Worm (Caenorhabditis elegans): ENCODE measurements around the gene C24A3.2.

The C24A3.2 gene

ce11 chrX:9010418-9010817 is 13.1 kb downstream of the C24A3.2 start, which contains the start of gene C24A3.9:
TSS of gene C24A3.9 (minus strand) at chrX:9010518.
- no peak for TF ChIP-seq cog-1 (tag; optimal IDR thresholded peaks at IDR 0.05)
- TF ChIP-seq ztf-29 (GFP tag; IDR thresholded peaks at IDR 0.05): no peak
- TF ChIP-seq flt-1 (GFP tag; IDR thresholded peaks at IDR 0.05): no peak
- TF ChIP-seq ref-1 (GFP tag; conservative IDR thresholded peaks at IDR 0.05): no peak
- TF ChIP-seq ztf-23 (GFP tag; IDR thresholded peaks at IDR 0.05): no peak
- TF ChIP-seq tab-1 (GFP tag; IDR thresholded peaks at IDR 0.05): no peak
- TF ChIP-seq klf-2 (GFP tag; conservative IDR thresholded peaks at IDR 0.05): no peak
- TF ChIP-seq med-1 (GFP tag; optimal IDR thresholded peaks at IDR 0.05; ENCODE audit: insufficient read depth): no peak
- TF ChIP-seq T22C8.4 (GFP tag; IDR thresholded peaks at IDR 0.05): no peak

- TF ChIP-seq flt-1 (GFP tag; IDR thresholded peaks at IDR 0.05): no peak
- TF ChIP-seq ztf-29 (GFP tag; IDR thresholded peaks at IDR 0.05): no peak
- TF ChIP-seq ztf-23 (GFP tag; IDR thresholded peaks at IDR 0.05): no peak
- TF ChIP-seq ref-1 (GFP tag; conservative IDR thresholded peaks at IDR 0.05): no peak
- no peak for TF ChIP-seq med-1 (GFP tag; optimal IDR thresholded peaks at IDR 0.05; ENCODE audit: insufficient read depth)
- TF ChIP-seq T22C8.4 (GFP tag; IDR thresholded peaks at IDR 0.05): no peak
- no peak for TF ChIP-seq cog-1 (tag; optimal IDR thresholded peaks at IDR 0.05)
- TF ChIP-seq klf-2 (GFP tag; conservative IDR thresholded peaks at IDR 0.05): no peak
- TF ChIP-seq tab-1 (GFP tag; IDR thresholded peaks at IDR 0.05): no peak
These were observed 14.2 kb downstream of the C24A3.2 start for ce11 chrX:9011471-9011870.

- TF ChIP-seq cog-1 (tag; optimal IDR thresholded peaks at IDR 0.05) (no peak), med-1 (GFP tag; optimal IDR thresholded peaks at IDR 0.05; ENCODE audit: insufficient read depth) (no peak), ztf-23 (GFP tag; IDR thresholded peaks at IDR 0.05) (no peak), klf-2 (GFP tag; conservative IDR thresholded peaks at IDR 0.05) (no peak), tab-1 (GFP tag; IDR thresholded peaks at IDR 0.05) (no peak), flt-1 (GFP tag; IDR thresholded peaks at IDR 0.05) (no peak), ref-1 (GFP tag; conservative IDR thresholded peaks at IDR 0.05) (no peak), T22C8.4 (GFP tag; IDR thresholded peaks at IDR 0.05) (no peak), ztf-29 (GFP tag; IDR thresholded peaks at IDR 0.05) (no peak)
These were observed 17.2 kb downstream of the C24A3.2 start for ce11 chrX:9014451-9014850.

- no peak for TF ChIP-seq ref-1 (GFP tag; conservative IDR thresholded peaks at IDR 0.05)
- no peak for TF ChIP-seq flt-1 (GFP tag; IDR thresholded peaks at IDR 0.05)
- TF ChIP-seq ztf-23 (GFP tag; IDR thresholded peaks at IDR 0.05): no peak
- TF ChIP-seq tab-1 (GFP tag; IDR thresholded peaks at IDR 0.05): no peak
- TF ChIP-seq med-1 (GFP tag; optimal IDR thresholded peaks at IDR 0.05; ENCODE audit: insufficient read depth): no peak
- no peak for TF ChIP-seq T22C8.4 (GFP tag; IDR thresholded peaks at IDR 0.05)
- no peak for TF ChIP-seq klf-2 (GFP tag; conservative IDR thresholded peaks at IDR 0.05)
- TF ChIP-seq cog-1 (tag; optimal IDR thresholded peaks at IDR 0.05): no peak
- no peak for TF ChIP-seq ztf-29 (GFP tag; IDR thresholded peaks at IDR 0.05)
These were observed 18.1 kb downstream of the C24A3.2 start, which contains the start of gene T25B6.4 for ce11 chrX:9015420-9015819. TSS of gene T25B6.4 (plus strand) at chrX:9015720.

- TF ChIP-seq med-1 (GFP tag; optimal IDR thresholded peaks at IDR 0.05; ENCODE audit: insufficient read depth) (no peak), T22C8.4 (GFP tag; IDR thresholded peaks at IDR 0.05) (no peak), ref-1 (GFP tag; conservative IDR thresholded peaks at IDR 0.05) (no peak)
These were observed 24.3 kb downstream of the C24A3.2 start, which contains the start of gene T25B6.5 for ce11 chrX:9021645-9022044. TSS of gene T25B6.5 (minus strand) at chrX:9021745.

ce11 chrX:9022779-9023178 is 25.5 kb downstream of the C24A3.2 start, which contains the start of gene T25B6.6:
TSS of gene T25B6.6 (minus strand) at chrX:9022879.
- no peak for TF ChIP-seq flt-1 (GFP tag; IDR thresholded peaks at IDR 0.05)
- TF ChIP-seq med-1 (GFP tag; optimal IDR thresholded peaks at IDR 0.05; ENCODE audit: insufficient read depth): no peak
- no peak for TF ChIP-seq ztf-29 (GFP tag; IDR thresholded peaks at IDR 0.05)
- no peak for TF ChIP-seq T22C8.4 (GFP tag; IDR thresholded peaks at IDR 0.05)
- no peak for TF ChIP-seq cog-1 (tag; optimal IDR thresholded peaks at IDR 0.05)
- no peak for TF ChIP-seq tab-1 (GFP tag; IDR thresholded peaks at IDR 0.05)
- no peak for TF ChIP-seq ref-1 (GFP tag; conservative IDR thresholded peaks at IDR 0.05)
- TF ChIP-seq klf-2 (GFP tag; conservative IDR thresholded peaks at IDR 0.05): no peak
- TF ChIP-seq ztf-23 (GFP tag; IDR thresholded peaks at IDR 0.05): no peak

ce11 chrX:9023816-9024215 is 26.5 kb downstream of the C24A3.2 start:
- no peak for TF ChIP-seq cog-1 (tag; optimal IDR thresholded peaks at IDR 0.05)
- TF ChIP-seq ztf-29 (GFP tag; IDR thresholded peaks at IDR 0.05): no peak
- no peak for TF ChIP-seq T22C8.4 (GFP tag; IDR thresholded peaks at IDR 0.05)
- no peak for TF ChIP-seq ztf-23 (GFP tag; IDR thresholded peaks at IDR 0.05)
- TF ChIP-seq klf-2 (GFP tag; conservative IDR thresholded peaks at IDR 0.05): no peak
- TF ChIP-seq med-1 (GFP tag; optimal IDR thresholded peaks at IDR 0.05; ENCODE audit: insufficient read depth): no peak
- no peak for TF ChIP-seq ref-1 (GFP tag; conservative IDR thresholded peaks at IDR 0.05)
- no peak for TF ChIP-seq tab-1 (GFP tag; IDR thresholded peaks at IDR 0.05)
- TF ChIP-seq flt-1 (GFP tag; IDR thresholded peaks at IDR 0.05): no peak

ce11 chrX:9024270-9024669 is 27.0 kb downstream of the C24A3.2 start:
- peak; percentile 71; the same call in 1 of the 2 replicates for TF ChIP-seq ref-1 (GFP tag; conservative IDR thresholded peaks at IDR 0.05)
- no peak for TF ChIP-seq ztf-29 (GFP tag; IDR thresholded peaks at IDR 0.05)
- TF ChIP-seq med-1 (GFP tag; optimal IDR thresholded peaks at IDR 0.05; ENCODE audit: insufficient read depth): no peak
- TF ChIP-seq tab-1 (GFP tag; IDR thresholded peaks at IDR 0.05): no peak
- TF ChIP-seq klf-2 (GFP tag; conservative IDR thresholded peaks at IDR 0.05): no peak
- TF ChIP-seq T22C8.4 (GFP tag; IDR thresholded peaks at IDR 0.05): peak; percentile 34; the same call in 1 of the 2 replicates
- TF ChIP-seq cog-1 (tag; optimal IDR thresholded peaks at IDR 0.05): no peak
- no peak for TF ChIP-seq ztf-23 (GFP tag; IDR thresholded peaks at IDR 0.05)
- TF ChIP-seq flt-1 (GFP tag; IDR thresholded peaks at IDR 0.05): no peak; the same call in 1 of the 2 replicates

ce11 chrX:9025484-9025883 is 28.2 kb downstream of the C24A3.2 start:
- no peak for TF ChIP-seq tab-1 (GFP tag; IDR thresholded peaks at IDR 0.05)

- TF ChIP-seq flt-1 (GFP tag; IDR thresholded peaks at IDR 0.05) (no peak), tab-1 (GFP tag; IDR thresholded peaks at IDR 0.05) (no peak), cog-1 (tag; optimal IDR thresholded peaks at IDR 0.05) (no peak), T22C8.4 (GFP tag; IDR thresholded peaks at IDR 0.05) (no peak), ztf-29 (GFP tag; IDR thresholded peaks at IDR 0.05) (no peak), ztf-23 (GFP tag; IDR thresholded peaks at IDR 0.05) (no peak), ref-1 (GFP tag; conservative IDR thresholded peaks at IDR 0.05) (no peak), klf-2 (GFP tag; conservative IDR thresholded peaks at IDR 0.05) (no peak), med-1 (GFP tag; optimal IDR thresholded peaks at IDR 0.05; ENCODE audit: insufficient read depth) (no peak)
These were observed 30.0 kb downstream of the C24A3.2 start, which contains the start of gene T25B6.3 for ce11 chrX:9027304-9027703. TSS of gene T25B6.3 (plus strand) at chrX:9027604.

All from whole organism, midembryonic.